Fruit fly (Drosophila melanogaster): ENCODE measurements around the gene CG7546.

Gene CG7546

DNA sequence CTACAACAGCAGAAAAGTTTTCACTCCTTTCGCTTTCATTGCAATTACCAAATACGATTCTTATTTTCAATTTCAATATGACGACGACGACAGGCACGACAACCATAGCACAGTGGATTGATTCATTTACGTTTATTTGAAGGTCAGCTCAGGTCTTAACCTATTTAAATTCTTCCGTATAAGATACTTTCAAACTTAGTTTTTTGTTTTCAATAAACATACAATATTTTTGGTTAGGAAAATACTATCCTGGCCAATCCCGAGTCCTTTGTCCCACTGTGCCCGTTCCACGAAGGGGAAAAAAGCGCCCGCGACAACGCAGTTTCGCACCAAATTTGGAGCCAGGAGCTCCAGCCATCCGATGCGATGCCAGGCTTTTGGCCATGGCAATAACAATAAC, 39.4 kb downstream of the CG7546 start (continued):
- peak; percentile 74 for TF ChIP-seq eg (GFP tag; IDR thresholded peaks at IDR 0.05)
- TF ChIP-seq CG34406 (GFP tag; optimal IDR thresholded peaks at IDR 0.05): peak; percentile 32
- peak; percentile 23 for TF ChIP-seq CG7368 (GFP tag; optimal IDR thresholded peaks at IDR 0.05)
- peak; percentile 12 for TF ChIP-seq CG11762 (GFP tag; optimal IDR thresholded peaks at IDR 0.05; ENCODE audit: insufficient read depth)
- peak; percentile 6 for TF ChIP-seq CG4318 (GFP tag; optimal IDR thresholded peaks at IDR 0.05)
- TF ChIP-seq CG10631 (GFP tag; optimal IDR thresholded peaks at IDR 0.05): no peak
- no peak for TF ChIP-seq Sox14 (GFP tag; optimal IDR thresholded peaks at IDR 0.05)
- peak; percentile 41 for TF ChIP-seq CG6276 (GFP tag; optimal IDR thresholded peaks at IDR 0.05)
- no peak for TF ChIP-seq esn (GFP tag; optimal IDR thresholded peaks at IDR 0.05)
- no peak for TF ChIP-seq fd59A (GFP tag; optimal IDR thresholded peaks at IDR 0.05)
- peak; percentile 6 for TF ChIP-seq Sox15 (GFP tag; optimal IDR thresholded peaks at IDR 0.05)
- TF ChIP-seq fd85E (GFP tag; optimal IDR thresholded peaks at IDR 0.05): no peak
- TF ChIP-seq svp (GFP tag): peak; percentile 72
- peak; percentile 41; the same call in 1 of the 2 replicates for TF ChIP-seq Gug (GFP tag; IDR thresholded peaks at IDR 0.05)
- TF ChIP-seq CG10669 (GFP tag; optimal IDR thresholded peaks at IDR 0.05): no peak
- TF ChIP-seq lz (GFP tag; optimal IDR thresholded peaks at IDR 0.05): no peak
- peak; percentile 60; the same call in 2 of the 3 replicates for TF ChIP-seq CG8119 (GFP tag; IDR thresholded peaks at IDR 0.05)
- peak; percentile 63 for TF ChIP-seq CG32006 (GFP tag; optimal IDR thresholded peaks at IDR 0.05)
- TF ChIP-seq CG3032 (tag; optimal IDR thresholded peaks at IDR 0.05): no peak
- TF ChIP-seq Hr4 (GFP tag; optimal IDR thresholded peaks at IDR 0.05): peak; percentile 62
- no peak for TF ChIP-seq CG9139 (GFP tag; optimal IDR thresholded peaks at IDR 0.05)
- TF ChIP-seq OdsH (GFP tag; optimal IDR thresholded peaks at IDR 0.05): peak; percentile 23
- no peak for TF ChIP-seq CG6808 (GFP tag; optimal IDR thresholded peaks at IDR 0.05)
- TF ChIP-seq acj6 (GFP tag; optimal IDR thresholded peaks at IDR 0.05): peak; percentile 31
- TF ChIP-seq dac (GFP tag; optimal IDR thresholded peaks at IDR 0.05): no peak
- TF ChIP-seq Ets96B (tag; optimal IDR thresholded peaks at IDR 0.05): no peak
- no peak for TF ChIP-seq Sox102F (GFP tag; optimal IDR thresholded peaks at IDR 0.05)

DNA sequence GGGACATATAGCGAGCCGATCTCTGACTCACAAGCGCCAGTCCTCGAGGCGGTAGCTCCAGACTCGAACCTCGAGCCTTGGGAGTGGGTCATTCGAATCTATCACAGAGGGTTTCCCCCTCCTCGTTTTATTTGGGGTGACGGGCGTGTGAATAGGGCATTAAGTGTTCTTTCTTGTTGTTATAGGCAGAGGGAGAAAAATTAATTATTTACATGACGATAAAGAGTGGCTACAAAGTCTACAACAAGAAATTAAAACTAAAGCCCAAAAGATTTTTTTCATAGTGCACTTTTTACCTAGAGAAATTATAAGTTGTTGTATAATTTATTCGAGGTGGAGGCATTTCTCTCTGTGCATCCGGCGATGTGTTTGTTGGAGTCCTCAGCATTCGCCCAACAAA, 41.7 kb downstream of the CG7546 start:
- TF ChIP-seq CG6792 (GFP tag; optimal IDR thresholded peaks at IDR 0.05): no peak
- TF ChIP-seq acj6 (GFP tag; optimal IDR thresholded peaks at IDR 0.05): no peak
- peak; percentile 16 for TF ChIP-seq CG32006 (GFP tag; optimal IDR thresholded peaks at IDR 0.05)
- TF ChIP-seq CG6163 (GFP tag; IDR thresholded peaks at IDR 0.05): 0 out of 3 replicates have a peak, but pooled peaks have one; percentile 28
- TF ChIP-seq Eip78C (GFP tag): peak; percentile 61

DNA sequence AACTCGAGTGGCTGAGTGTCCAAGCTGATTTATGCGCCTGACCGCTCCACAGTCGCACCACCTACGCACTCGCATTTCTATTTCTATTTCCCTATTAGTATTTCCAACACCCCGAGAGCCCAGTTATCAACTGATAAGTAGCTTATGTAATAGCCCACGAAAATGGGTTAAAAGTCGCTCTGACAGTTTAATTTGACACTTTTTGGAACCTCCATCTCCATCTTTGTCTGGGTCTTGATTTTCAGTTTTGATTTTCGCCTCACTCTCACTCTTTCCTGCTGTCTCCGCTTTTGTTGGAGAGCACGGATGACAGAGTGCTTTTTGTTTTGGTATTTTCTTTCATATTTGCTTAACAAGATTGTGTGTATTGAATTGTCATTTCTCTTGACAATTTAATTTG, 42.3 kb downstream of the CG7546 start:
- no peak for TF ChIP-seq ss (GFP tag; optimal IDR thresholded peaks at IDR 0.05)

DNA sequence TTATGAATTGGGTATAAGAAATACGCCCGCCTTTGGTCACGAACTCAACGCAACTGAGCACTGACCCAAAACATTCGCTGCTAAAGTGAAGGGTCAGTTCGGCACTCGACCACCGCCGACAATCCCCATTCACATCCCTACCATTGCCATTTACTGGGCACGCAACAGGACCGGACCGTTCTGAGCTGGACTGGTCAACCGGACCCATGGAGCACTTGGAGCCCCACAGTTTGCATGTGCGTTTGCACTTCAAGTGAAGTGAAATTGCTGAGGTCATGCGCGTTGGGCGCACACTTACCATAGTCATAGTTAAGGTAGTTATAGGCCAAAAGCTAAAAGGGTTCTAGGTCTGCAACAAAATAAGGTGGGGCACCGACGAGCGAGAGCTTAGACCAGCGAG, 49.2 kb downstream of the CG7546 start, which contains the start of gene CG14837:
Gene CG14837, minus strand, starts transcription at position 101 of the 400 bp plus-strand sequence.
- no peak for TF ChIP-seq pdm3 (GFP tag; optimal IDR thresholded peaks at IDR 0.05)
- TF ChIP-seq CG6808 (GFP tag; optimal IDR thresholded peaks at IDR 0.05): no peak
- no peak for TF ChIP-seq cyc (GFP tag; optimal IDR thresholded peaks at IDR 0.05)
- no peak for TF ChIP-seq CG8119 (GFP tag; IDR thresholded peaks at IDR 0.05)
- TF ChIP-seq eg (GFP tag; IDR thresholded peaks at IDR 0.05): no peak

DNA sequence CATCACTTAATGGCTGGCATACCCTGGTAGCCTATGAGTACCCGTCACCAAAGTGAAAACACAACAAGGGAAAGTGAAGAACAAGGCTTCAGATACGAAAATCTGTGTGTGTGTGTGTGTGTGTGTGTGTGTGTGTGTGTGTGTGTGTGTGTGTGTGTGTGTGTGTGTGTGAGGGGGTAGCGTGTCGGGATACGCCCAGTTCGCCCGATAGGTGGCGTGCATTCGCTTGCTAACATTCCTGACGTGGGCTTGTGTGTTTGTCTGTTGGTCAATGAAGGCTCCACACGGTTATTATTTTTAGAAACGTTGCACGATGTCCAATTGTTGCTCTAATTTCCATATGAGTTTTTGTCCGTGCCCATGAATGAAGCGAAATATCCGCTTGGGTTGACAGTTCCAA, 49.8 kb downstream of the CG7546 start:
- TF ChIP-seq net (GFP tag; optimal IDR thresholded peaks at IDR 0.05) (no peak), cyc (GFP tag; optimal IDR thresholded peaks at IDR 0.05) (no peak), CG6276 (GFP tag; optimal IDR thresholded peaks at IDR 0.05) (no peak), Hr38 (GFP tag; optimal IDR thresholded peaks at IDR 0.05) (no peak)

Measured in whole organism, prepupa.